Comparison of ENCODE assay signal across 1 fruit fly cellular context in genomic region chr2L:14358780-14359462, dm6.
A peak's percentile ranks its signal among the peaks of the same experiment; 100 is the strongest.
TF ChIP-seq lines count a peak whose summit lies in the region.

Gene Pgant35A, plus strand, starts transcription at chr2L:14359252.

TF ChIP-seq in whole organism, embryonic, 481 proteins besides CTCF, POLR2A, EP300 and RAD21 (continued from another document and continues in another):
- no peak for TF ChIP-seq Bteb2 (GFP tag; optimal IDR thresholded peaks at IDR 0.05; lab: Kevin White, UChicago)
- TF ChIP-seq Scr (GFP tag; IDR thresholded peaks at IDR 0.05; lab: Robert Waterston, UW; ENCODE audit: partially characterized antibody) = 0 out of 2 replicates have a peak, but pooled peaks have one; percentile 37
- no peak for TF ChIP-seq H2.0 (GFP tag; IDR thresholded peaks at IDR 0.05; lab: Robert Waterston, UW)
- TF ChIP-seq CG12104 (GFP tag; optimal IDR thresholded peaks at IDR 0.05; lab: Kevin White, UChicago) = no peak
- TF ChIP-seq unpg (GFP tag; optimal IDR thresholded peaks at IDR 0.05; lab: Kevin White, UChicago) = peak; percentile 55
- no peak for TF ChIP-seq CG18764 (GFP tag; optimal IDR thresholded peaks at IDR 0.05; lab: Kevin White, UChicago)
- no peak for TF ChIP-seq CG4404 (GFP tag; IDR thresholded peaks at IDR 0.05; lab: Robert Waterston, UW)
- TF ChIP-seq ab (GFP tag; optimal IDR thresholded peaks at IDR 0.05; lab: Kevin White, UChicago) = no peak
- TF ChIP-seq MESR4 (GFP tag; optimal IDR thresholded peaks at IDR 0.05; lab: Kevin White, UChicago) = peak; percentile 87
- TF ChIP-seq CG3065 (GFP tag; optimal IDR thresholded peaks at IDR 0.05; lab: Kevin White, UChicago) = no peak
- no peak for TF ChIP-seq sr (GFP tag; IDR thresholded peaks at IDR 0.05; lab: Robert Waterston, UW)
- no peak for TF ChIP-seq h (optimal IDR thresholded peaks at IDR 0.05; lab: Kevin White, UChicago)
- no peak for TF ChIP-seq Optix (GFP tag; IDR thresholded peaks at IDR 0.05; lab: Robert Waterston, UW)
- TF ChIP-seq CG10565 (GFP tag; optimal IDR thresholded peaks at IDR 0.05; lab: Kevin White, UChicago) = no peak
- TF ChIP-seq CG16779 (GFP tag; IDR thresholded peaks at IDR 0.05; lab: Robert Waterston, UW) = no peak
- peak; percentile 5 for TF ChIP-seq Fer3 (tag; optimal IDR thresholded peaks at IDR 0.05; lab: Kevin White, UChicago)
- no peak for TF ChIP-seq prd (optimal IDR thresholded peaks at IDR 0.05; lab: Kevin White, UChicago)
- peak; percentile 54; the same call in 2 of the 3 replicates for TF ChIP-seq prd (GFP tag; IDR thresholded peaks at IDR 0.05; lab: Robert Waterston, UW)
- no peak for TF ChIP-seq jing (GFP tag; optimal IDR thresholded peaks at IDR 0.05; lab: Kevin White, UChicago)
- no peak for TF ChIP-seq schlank (tag; optimal IDR thresholded peaks at IDR 0.05; lab: Kevin White, UChicago)
- TF ChIP-seq dysf (GFP tag; IDR thresholded peaks at IDR 0.05; lab: Robert Waterston, UW) = peak; percentile 14; the same call in 1 of the 3 replicates
- TF ChIP-seq zen2 (GFP tag; IDR thresholded peaks at IDR 0.05; lab: Robert Waterston, UW; ENCODE audit: partially characterized antibody) = no peak
- peak; percentile 28 for TF ChIP-seq CG13624 (GFP tag; optimal IDR thresholded peaks at IDR 0.05; lab: Kevin White, UChicago)
- no peak for TF ChIP-seq CG9797 (GFP tag; optimal IDR thresholded peaks at IDR 0.05; lab: Kevin White, UChicago)
- no peak for TF ChIP-seq unc-4 (GFP tag; IDR thresholded peaks at IDR 0.05; lab: Robert Waterston, UW; ENCODE audit: partially characterized antibody)
- no peak for TF ChIP-seq sqz (GFP tag; optimal IDR thresholded peaks at IDR 0.05; lab: Kevin White, UChicago)
- TF ChIP-seq dm (GFP tag; optimal IDR thresholded peaks at IDR 0.05; lab: Kevin White, UChicago) = no peak
- TF ChIP-seq Hr78 (GFP tag; optimal IDR thresholded peaks at IDR 0.05; lab: Kevin White, UChicago) = no peak
- TF ChIP-seq CG14860 (GFP tag; IDR thresholded peaks at IDR 0.05; lab: Robert Waterston, UW; ENCODE audit: partially characterized antibody) = no peak
- TF ChIP-seq CG15601 (tag; optimal IDR thresholded peaks at IDR 0.05; lab: Kevin White, UChicago) = no peak
- no peak for TF ChIP-seq cwo (GFP tag; optimal IDR thresholded peaks at IDR 0.05; lab: Kevin White, UChicago)
- no peak for TF ChIP-seq CG4424 (GFP tag; optimal IDR thresholded peaks at IDR 0.05; lab: Kevin White, UChicago)
- TF ChIP-seq Dp (GFP tag; optimal IDR thresholded peaks at IDR 0.05; lab: Kevin White, UChicago) = peak; percentile 4
- no peak for TF ChIP-seq sisA (GFP tag; IDR thresholded peaks at IDR 0.05; lab: Robert Waterston, UW)
- no peak for TF ChIP-seq CG14965 (GFP tag; optimal IDR thresholded peaks at IDR 0.05; lab: Kevin White, UChicago; ENCODE audit: borderline replicate concordance)
- peak; percentile 13; the same call in 1 of the 2 replicates for TF ChIP-seq CG32767 (GFP tag; IDR thresholded peaks at IDR 0.05; lab: Robert Waterston, UW)
- peak; percentile 28 for TF ChIP-seq az2 (GFP tag; optimal IDR thresholded peaks at IDR 0.05; lab: Kevin White, UChicago)
- no peak for TF ChIP-seq gce (GFP tag; IDR thresholded peaks at IDR 0.05; lab: Robert Waterston, UW)
- TF ChIP-seq B-H1 (GFP tag; IDR thresholded peaks at IDR 0.05; lab: Robert Waterston, UW) = no peak
- TF ChIP-seq GATAe (GFP tag; conservative IDR thresholded peaks at IDR 0.05; lab: Robert Waterston, UW) = no peak
- peak; percentile 42 for TF ChIP-seq CG7839 (tag; optimal IDR thresholded peaks at IDR 0.05; lab: Kevin White, UChicago)
- TF ChIP-seq CG14014 (GFP tag; IDR thresholded peaks at IDR 0.05; lab: Robert Waterston, UW) = no peak
- peak in 1 of 2 experiments; percentile 28 for TF ChIP-seq Eip74EF (GFP tag; optimal IDR thresholded peaks at IDR 0.05; lab: Kevin White, UChicago)
- TF ChIP-seq CG2116 (GFP tag; optimal IDR thresholded peaks at IDR 0.05; lab: Kevin White, UChicago) = no peak
- peak; percentile 67 for TF ChIP-seq CHES-1-like (GFP tag; optimal IDR thresholded peaks at IDR 0.05; lab: Kevin White, UChicago)
- peak; percentile 74 for TF ChIP-seq abd-A (tag; optimal IDR thresholded peaks at IDR 0.05; lab: Kevin White, UChicago)
- TF ChIP-seq Sox100B (GFP tag; optimal IDR thresholded peaks at IDR 0.05; lab: Kevin White, UChicago) = peak; percentile 41
- peak; percentile 27 for TF ChIP-seq Fer1 (GFP tag; optimal IDR thresholded peaks at IDR 0.05; lab: Kevin White, UChicago)
- no peak for TF ChIP-seq CG4328 (GFP tag; optimal IDR thresholded peaks at IDR 0.05; lab: Kevin White, UChicago)
- peak; percentile 26 for TF ChIP-seq NfI (GFP tag; optimal IDR thresholded peaks at IDR 0.05; lab: Kevin White, UChicago)
- peak; percentile 9 for TF ChIP-seq hkb (optimal IDR thresholded peaks at IDR 0.05; lab: Kevin White, UChicago)
- TF ChIP-seq hkb (GFP tag; IDR thresholded peaks at IDR 0.05; lab: Robert Waterston, UW) = no peak
- peak; percentile 34 for TF ChIP-seq CG9437 (GFP tag; optimal IDR thresholded peaks at IDR 0.05; lab: Kevin White, UChicago)
- 0 out of 2 replicates have a peak, but pooled peaks have one; percentile 31 for TF ChIP-seq Ptx1 (GFP tag; IDR thresholded peaks at IDR 0.05; lab: Robert Waterston, UW)
- no peak for TF ChIP-seq btn (GFP tag; optimal IDR thresholded peaks at IDR 0.05; lab: Kevin White, UChicago)
- TF ChIP-seq vvl (GFP tag; IDR thresholded peaks at IDR 0.05; lab: Robert Waterston, UW) = peak; percentile 99
- no peak for TF ChIP-seq onecut (GFP tag; IDR thresholded peaks at IDR 0.05; lab: Robert Waterston, UW)
- no peak for TF ChIP-seq Hey (tag; optimal IDR thresholded peaks at IDR 0.05; lab: Kevin White, UChicago)
- no peak for TF ChIP-seq CG14667 (GFP tag; IDR thresholded peaks at IDR 0.05; lab: Robert Waterston, UW)
- TF ChIP-seq CG5180 (GFP tag; optimal IDR thresholded peaks at IDR 0.05; lab: Kevin White, UChicago) = no peak
- TF ChIP-seq CG15011 (GFP tag; optimal IDR thresholded peaks at IDR 0.05; lab: Kevin White, UChicago) = no peak
- no peak for TF ChIP-seq C15 (GFP tag; IDR thresholded peaks at IDR 0.05; lab: Robert Waterston, UW)
- TF ChIP-seq CG8765 (GFP tag; IDR thresholded peaks at IDR 0.05; lab: Robert Waterston, UW) = no peak
- TF ChIP-seq sna (GFP tag; IDR thresholded peaks at IDR 0.05; lab: Robert Waterston, UW; ENCODE audit: partially characterized antibody) = no peak
- TF ChIP-seq Nf-YB (GFP tag; optimal IDR thresholded peaks at IDR 0.05; lab: Kevin White, UChicago) = peak; percentile 41
- peak in 1 of 3 experiments; percentile 49 for TF ChIP-seq lola (GFP tag; optimal IDR thresholded peaks at IDR 0.05; lab: Kevin White, UChicago)
- no peak for TF ChIP-seq Poxn (GFP tag; IDR thresholded peaks at IDR 0.05; lab: Robert Waterston, UW)
- no peak for TF ChIP-seq wdn (GFP tag; IDR thresholded peaks at IDR 0.05; lab: Robert Waterston, UW)
- TF ChIP-seq nom (GFP tag; optimal IDR thresholded peaks at IDR 0.05; lab: Kevin White, UChicago) = no peak
- TF ChIP-seq Ada2b (GFP tag; IDR thresholded peaks at IDR 0.05; lab: Robert Waterston, UW) = no peak
- TF ChIP-seq CG1647 (GFP tag; optimal IDR thresholded peaks at IDR 0.05; lab: Kevin White, UChicago) = no peak
- TF ChIP-seq CG16815 (GFP tag; optimal IDR thresholded peaks at IDR 0.05; lab: Kevin White, UChicago) = no peak
- no peak for TF ChIP-seq gsb (GFP tag; IDR thresholded peaks at IDR 0.05; lab: Robert Waterston, UW)
- TF ChIP-seq dimm (GFP tag; IDR thresholded peaks at IDR 0.05; lab: Robert Waterston, UW) = no peak
- no peak for TF ChIP-seq CG6765 (GFP tag; optimal IDR thresholded peaks at IDR 0.05; lab: Kevin White, UChicago)
- TF ChIP-seq BtbVII (GFP tag; optimal IDR thresholded peaks at IDR 0.05; lab: Kevin White, UChicago) = no peak
- no peak for TF ChIP-seq HHEX (GFP tag; optimal IDR thresholded peaks at IDR 0.05; lab: Kevin White, UChicago)
- no peak for TF ChIP-seq CG3995 (GFP tag; optimal IDR thresholded peaks at IDR 0.05; lab: Kevin White, UChicago)
- no peak for TF ChIP-seq sim (GFP tag; IDR thresholded peaks at IDR 0.05; lab: Robert Waterston, UW)
- peak; percentile 69 for TF ChIP-seq gem (tag; optimal IDR thresholded peaks at IDR 0.05; lab: Kevin White, UChicago)
- peak; percentile 21 for TF ChIP-seq B-H2 (GFP tag; optimal IDR thresholded peaks at IDR 0.05; lab: Kevin White, UChicago)
- peak; percentile 24 for TF ChIP-seq CG18619 (GFP tag; optimal IDR thresholded peaks at IDR 0.05; lab: Kevin White, UChicago)
- no peak for TF ChIP-seq mld (GFP tag; IDR thresholded peaks at IDR 0.05; lab: Robert Waterston, UW; ENCODE audit: partially characterized antibody)
- TF ChIP-seq Abd-B (GFP tag; optimal IDR thresholded peaks at IDR 0.05; lab: Kevin White, UChicago) = peak; percentile 29
- TF ChIP-seq CG4360 (GFP tag; IDR thresholded peaks at IDR 0.05; lab: Robert Waterston, UW) = no peak
- no peak for TF ChIP-seq NFAT (GFP tag; IDR thresholded peaks at IDR 0.05; lab: Robert Waterston, UW)
- no peak for TF ChIP-seq pb (GFP tag; optimal IDR thresholded peaks at IDR 0.05; lab: Kevin White, UChicago)
- peak; percentile 46 for TF ChIP-seq HmgZ (tag; optimal IDR thresholded peaks at IDR 0.05; lab: Kevin White, UChicago)
- TF ChIP-seq p53 (GFP tag; optimal IDR thresholded peaks at IDR 0.05; lab: Kevin White, UChicago) = no peak
- TF ChIP-seq CG12391 (tag; optimal IDR thresholded peaks at IDR 0.05; lab: Kevin White, UChicago) = peak; percentile 71
- TF ChIP-seq CG32532 (GFP tag; IDR thresholded peaks at IDR 0.05; lab: Robert Waterston, UW) = peak; percentile 49
- TF ChIP-seq Bgb (GFP tag; IDR thresholded peaks at IDR 0.05; lab: Robert Waterston, UW; ENCODE audit: partially characterized antibody) = no peak
- TF ChIP-seq CG10147 (GFP tag; optimal IDR thresholded peaks at IDR 0.05; lab: Kevin White, UChicago) = peak; percentile 2
- no peak for TF ChIP-seq Usf (GFP tag; optimal IDR thresholded peaks at IDR 0.05; lab: Kevin White, UChicago)
- TF ChIP-seq CG1233 (GFP tag; optimal IDR thresholded peaks at IDR 0.05; lab: Kevin White, UChicago) = no peak
- no peak for TF ChIP-seq CG8290 (GFP tag; optimal IDR thresholded peaks at IDR 0.05; lab: Kevin White, UChicago)
- peak in 1 of 2 experiments; percentile 37 for TF ChIP-seq CG8290 (tag; optimal IDR thresholded peaks at IDR 0.05; lab: Kevin White, UChicago)
- TF ChIP-seq CG2202 (tag; optimal IDR thresholded peaks at IDR 0.05; lab: Kevin White, UChicago) = no peak
- no peak for TF ChIP-seq CG8089 (GFP tag; optimal IDR thresholded peaks at IDR 0.05; lab: Kevin White, UChicago)
- no peak for TF ChIP-seq CG7987 (GFP tag; optimal IDR thresholded peaks at IDR 0.05; lab: Kevin White, UChicago)
- TF ChIP-seq CG17385 (GFP tag; optimal IDR thresholded peaks at IDR 0.05; lab: Kevin White, UChicago) = peak; percentile 47
- TF ChIP-seq knrl (GFP tag; IDR thresholded peaks at IDR 0.05; lab: Robert Waterston, UW; ENCODE audit: partially characterized antibody) = no peak; the same call in 2 of the 3 replicates
- TF ChIP-seq CG12071 (GFP tag; optimal IDR thresholded peaks at IDR 0.05; lab: Kevin White, UChicago) = no peak
- TF ChIP-seq CoRest (tag; optimal IDR thresholded peaks at IDR 0.05; lab: Kevin White, UChicago) = peak; percentile 63
- no peak for TF ChIP-seq MTF-1 (GFP tag; optimal IDR thresholded peaks at IDR 0.05; lab: Kevin White, UChicago; ENCODE audit: borderline replicate concordance)
- peak; percentile 34 for TF ChIP-seq gro (GFP tag; optimal IDR thresholded peaks at IDR 0.05; lab: Kevin White, UChicago)
- TF ChIP-seq ara (GFP tag; IDR thresholded peaks at IDR 0.05; lab: Robert Waterston, UW) = no peak; the same call in 1 of the 2 replicates
- no peak for TF ChIP-seq CG11560 (tag; IDR thresholded peaks at IDR 0.05; lab: Robert Waterston, UW)
- no peak for TF ChIP-seq pum (GFP tag; optimal IDR thresholded peaks at IDR 0.05; lab: Kevin White, UChicago)
- TF ChIP-seq bbx (GFP tag; IDR thresholded peaks at IDR 0.05; lab: Robert Waterston, UW; ENCODE audit: partially characterized antibody) = no peak
- no peak; the same call in 1 of the 2 replicates for TF ChIP-seq CG13287 (GFP tag; IDR thresholded peaks at IDR 0.05; lab: Robert Waterston, UW; ENCODE audit: partially characterized antibody)
- peak; percentile 1 for TF ChIP-seq zen (tag; optimal IDR thresholded peaks at IDR 0.05; lab: Kevin White, UChicago)
- no peak for TF ChIP-seq disco-r (GFP tag; optimal IDR thresholded peaks at IDR 0.05; lab: Kevin White, UChicago)
- no peak for TF ChIP-seq fd64A (GFP tag; optimal IDR thresholded peaks at IDR 0.05; lab: Kevin White, UChicago)
- peak; percentile 9 for TF ChIP-seq CG18599 (GFP tag; optimal IDR thresholded peaks at IDR 0.05; lab: Kevin White, UChicago)
- TF ChIP-seq Fer2 (tag; optimal IDR thresholded peaks at IDR 0.05; lab: Kevin White, UChicago) = no peak
- no peak for TF ChIP-seq CG10462 (GFP tag; optimal IDR thresholded peaks at IDR 0.05; lab: Kevin White, UChicago)
- TF ChIP-seq Vsx1 (GFP tag; optimal IDR thresholded peaks at IDR 0.05; lab: Kevin White, UChicago) = peak; percentile 45
- no peak for TF ChIP-seq CG17568 (GFP tag; optimal IDR thresholded peaks at IDR 0.05; lab: Kevin White, UChicago)
- no peak for TF ChIP-seq CG1024 (GFP tag; IDR thresholded peaks at IDR 0.05; lab: Robert Waterston, UW)
- TF ChIP-seq luna (GFP tag; optimal IDR thresholded peaks at IDR 0.05; lab: Kevin White, UChicago) = no peak
- TF ChIP-seq CG3838 (GFP tag; optimal IDR thresholded peaks at IDR 0.05; lab: Kevin White, UChicago) = no peak
- no peak for TF ChIP-seq NC2β (GFP tag; optimal IDR thresholded peaks at IDR 0.05; lab: Kevin White, UChicago)
- peak; percentile 46 for TF ChIP-seq Sox102F (GFP tag; optimal IDR thresholded peaks at IDR 0.05; lab: Kevin White, UChicago)
- peak; percentile 40 for TF ChIP-seq nmo (GFP tag; optimal IDR thresholded peaks at IDR 0.05; lab: Kevin White, UChicago)
- TF ChIP-seq CG12155 (GFP tag; optimal IDR thresholded peaks at IDR 0.05; lab: Kevin White, UChicago) = peak; percentile 37
- no peak for TF ChIP-seq CG6854 (GFP tag; optimal IDR thresholded peaks at IDR 0.05; lab: Kevin White, UChicago)
- no peak for TF ChIP-seq CG1529 (GFP tag; optimal IDR thresholded peaks at IDR 0.05; lab: Kevin White, UChicago)
- TF ChIP-seq CG2129 (GFP tag; IDR thresholded peaks at IDR 0.05; lab: Robert Waterston, UW; ENCODE audit: partially characterized antibody) = no peak
- peak in 1 of 2 experiments; percentile 55 for TF ChIP-seq bsh (GFP tag; optimal IDR thresholded peaks at IDR 0.05; lab: Kevin White, UChicago)
- TF ChIP-seq CG10959 (GFP tag; IDR thresholded peaks at IDR 0.05; lab: Robert Waterston, UW) = no peak
- no peak for TF ChIP-seq CG4707 (GFP tag; optimal IDR thresholded peaks at IDR 0.05; lab: Kevin White, UChicago)
- no peak for TF ChIP-seq Ets65A (GFP tag; lab: Kevin White, UChicago)
- TF ChIP-seq CG12744 (GFP tag; optimal IDR thresholded peaks at IDR 0.05; lab: Kevin White, UChicago) = no peak
- TF ChIP-seq so (GFP tag; IDR thresholded peaks at IDR 0.05; lab: Robert Waterston, UW) = no peak
